Worm (Caenorhabditis elegans) whole organism, L2 larva: Measurements from ENCODE around the gene nspc-12.

Source experiments
- C34F6.9 ChIP-seq: fragments of 150-350 bp; optimal IDR thresholded peaks from 2 replicates; lab custom pipeline; 2014; ENCODE audit warnings: missing biosample characterization, missing genetic modification characterization
- F13H6.1 ChIP-seq: sonication (generic microtip); optimal IDR thresholded peaks from 2 replicates; lab custom pipeline; 2016; ENCODE audit warnings: missing genetic modification characterization, missing compliant biosample characterization
- R02D3.7 ChIP-seq: fragments of 150-350 bp; optimal IDR thresholded peaks from 2 replicates; lab custom pipeline; 2014; ENCODE audit warnings: missing biosample characterization, missing genetic modification characterization
- Y55F3AM.14 ChIP-seq: fragments of 200-800 bp; sonication (Bioruptor generic); optimal IDR thresholded peaks from 2 replicates; lab custom pipeline; 2018; ENCODE audit warnings: mild to moderate bottlenecking, missing genetic modification characterization, missing compliant biosample characterization
- aly-2 ChIP-seq: fragments of 150-350 bp; optimal IDR thresholded peaks from 2 replicates; lab custom pipeline; 2014; ENCODE audit warnings: missing biosample characterization, missing genetic modification characterization
- ama-1 ChIP-seq: fragments of 150-350 bp; optimal IDR thresholded peaks from 2 replicates; lab custom pipeline; 2018; ENCODE audit warnings: inconsistent platforms
- blmp-1 ChIP-seq: sonication (generic microtip); optimal IDR thresholded peaks from 2 replicates; lab custom pipeline; 2017; ENCODE audit warnings: missing genetic modification characterization, mild to moderate bottlenecking, missing compliant biosample characterization, antibody characterized with exemption, moderate library complexity; ENCODE audit not compliant: insufficient read depth
- ceh-16 ChIP-seq: fragments of 150-350 bp; optimal IDR thresholded peaks from 2 replicates; lab custom pipeline; 2014; ENCODE audit warnings: missing biosample characterization, missing genetic modification characterization
- ceh-82 ChIP-seq: fragments of 150-350 bp; optimal IDR thresholded peaks from 2 replicates; lab custom pipeline; 2014; ENCODE audit warnings: missing biosample characterization, missing genetic modification characterization
- crh-2 ChIP-seq: sonication (generic microtip); optimal IDR thresholded peaks from 2 replicates; lab custom pipeline; 2017; ENCODE audit warnings: missing biosample characterization, missing genetic modification characterization
- egl-27 ChIP-seq: sonication (generic microtip); optimal IDR thresholded peaks from 3 replicates; lab custom pipeline; 2017; ENCODE audit warnings: missing biosample characterization, missing genetic modification reagents, missing genetic modification characterization
- elt-3 ChIP-seq: sonication (generic microtip); optimal IDR thresholded peaks from 2 replicates; lab custom pipeline; 2017; ENCODE audit warnings: missing biosample characterization, missing genetic modification characterization
- fos-1 ChIP-seq: fragments of 150-350 bp; optimal IDR thresholded peaks from 2 replicates; lab custom pipeline; 2014; ENCODE audit warnings: missing biosample characterization, missing genetic modification characterization
- gmeb-1 ChIP-seq: fragments of 150-350 bp; optimal IDR thresholded peaks from 2 replicates; lab custom pipeline; 2014; ENCODE audit warnings: missing biosample characterization, missing genetic modification characterization
- lin-13 ChIP-seq: fragments of 150-350 bp; optimal IDR thresholded peaks from 2 replicates; lab custom pipeline; 2014; ENCODE audit warnings: missing biosample characterization, missing genetic modification reagents, missing genetic modification characterization
- lin-39 ChIP-seq: fragments of 150-350 bp; optimal IDR thresholded peaks from 2 replicates; lab custom pipeline; 2014; ENCODE audit warnings: missing biosample characterization, missing genetic modification reagents, missing genetic modification characterization
- mab-5 ChIP-seq: fragments of 150-350 bp; optimal IDR thresholded peaks from 2 replicates; lab custom pipeline; 2014; ENCODE audit warnings: missing biosample characterization, missing genetic modification characterization
- mdl-1 ChIP-seq, 2 experiments: fragments of 150-350 bp in 1 of 2; sonication (generic microtip) in 1 of 2; optimal IDR thresholded peaks; 2 replicates each; lab custom pipeline; 2017; ENCODE audit warnings: missing biosample characterization in 2 of 2, missing genetic modification characterization in 2 of 2
- nhr-10 ChIP-seq: sonication (generic microtip); optimal IDR thresholded peaks from 2 replicates; lab custom pipeline; 2017; ENCODE audit warnings: missing biosample characterization, missing genetic modification characterization
- nhr-11 ChIP-seq: fragments of 150-350 bp; optimal IDR thresholded peaks from 2 replicates; lab custom pipeline; 2014; ENCODE audit warnings: missing biosample characterization, missing genetic modification characterization
- nhr-12 ChIP-seq: fragments of 150-350 bp; optimal IDR thresholded peaks from 2 replicates; lab custom pipeline; 2014; ENCODE audit warnings: missing biosample characterization, missing genetic modification characterization
- nhr-129 ChIP-seq: fragments of 150-350 bp; optimal IDR thresholded peaks from 2 replicates; lab custom pipeline; 2014; ENCODE audit warnings: missing biosample characterization, missing genetic modification characterization
- nhr-23 ChIP-seq: fragments of 150-350 bp; optimal IDR thresholded peaks from 2 replicates; lab custom pipeline; 2014; ENCODE audit warnings: missing biosample characterization, missing genetic modification reagents, missing genetic modification characterization
- nhr-25 ChIP-seq: fragments of 150-350 bp; sonication (generic microtip); optimal IDR thresholded peaks from 3 replicates; lab custom pipeline; 2014; ENCODE audit warnings: missing biosample characterization, missing genetic modification characterization
- peb-1 ChIP-seq: fragments of 150-350 bp; optimal IDR thresholded peaks from 2 replicates; lab custom pipeline; 2014; ENCODE audit warnings: missing biosample characterization, missing genetic modification characterization
- sem-4 ChIP-seq: fragments of 150-350 bp; optimal IDR thresholded peaks from 2 replicates; lab custom pipeline; 2014; ENCODE audit warnings: missing biosample characterization, missing genetic modification reagents, missing genetic modification characterization
- skn-1 ChIP-seq: sonication (generic microtip); optimal IDR thresholded peaks from 2 replicates; lab custom pipeline; 2017; ENCODE audit warnings: missing biosample characterization, missing genetic modification characterization
- sma-3 ChIP-seq: sonication (generic microtip); optimal IDR thresholded peaks from 2 replicates; lab custom pipeline; 2016; ENCODE audit warnings: missing genetic modification reagents, missing genetic modification characterization, missing compliant biosample characterization
- sma-9 ChIP-seq, 2 experiments: fragments of 150-350 bp in 1 of 2; sonication (generic microtip) in 1 of 2; optimal IDR thresholded peaks; 2 replicates each; lab custom pipeline; 2014 to 2016; ENCODE audit warnings: missing genetic modification characterization in 2 of 2, mild to moderate bottlenecking in 1 of 2, missing biosample characterization in 1 of 2, missing compliant biosample characterization in 1 of 2, missing genetic modification reagents in 1 of 2, moderate library complexity in 1 of 2
- snpc-4 ChIP-seq: fragments of 150-350 bp; optimal IDR thresholded peaks from 2 replicates; lab custom pipeline; 2014; ENCODE audit warnings: missing biosample characterization, missing genetic modification characterization
- unc-39 ChIP-seq: fragments of 150-350 bp; optimal IDR thresholded peaks from 2 replicates; lab custom pipeline; 2014; ENCODE audit warnings: missing biosample characterization, missing genetic modification characterization
- unc-55 ChIP-seq: fragments of 150-350 bp; sonication (generic microtip); optimal IDR thresholded peaks from 3 replicates; lab custom pipeline; 2014; ENCODE audit warnings: missing biosample characterization, missing genetic modification reagents, missing genetic modification characterization
- unc-62 ChIP-seq: fragments of 150-350 bp; optimal IDR thresholded peaks from 2 replicates; lab custom pipeline; 2014; ENCODE audit warnings: missing biosample characterization, missing genetic modification reagents, missing genetic modification characterization
- zag-1 ChIP-seq: fragments of 150-350 bp; optimal IDR thresholded peaks from 2 replicates; lab custom pipeline; 2014; ENCODE audit warnings: missing biosample characterization, missing genetic modification characterization
- ztf-11 ChIP-seq: sonication (generic microtip); optimal IDR thresholded peaks from 2 replicates; lab custom pipeline; 2017; ENCODE audit warnings: missing biosample characterization, missing genetic modification characterization
- ztf-4 ChIP-seq: fragments of 150-350 bp; optimal IDR thresholded peaks from 2 replicates; lab custom pipeline; 2014; ENCODE audit warnings: missing biosample characterization, missing genetic modification characterization

Gene nspc-12

DNA sequence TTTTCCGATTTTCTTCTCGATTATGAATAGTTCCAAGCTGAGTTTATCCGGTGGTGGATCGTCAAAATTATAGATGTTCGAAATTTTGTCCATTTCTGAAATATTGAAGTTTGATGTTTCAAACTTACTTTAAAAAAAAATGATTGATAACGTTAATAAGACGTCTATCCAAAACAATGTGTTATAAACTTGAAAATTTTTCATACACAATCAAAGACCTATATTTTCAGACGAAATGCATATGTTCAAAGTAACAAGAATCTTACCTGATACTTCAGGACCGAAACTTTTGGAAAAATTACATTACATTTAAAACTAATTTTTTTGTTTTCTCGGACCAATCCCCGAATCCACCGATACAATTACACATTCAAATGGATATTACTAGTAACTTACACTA lies 34.9 kb upstream of the nspc-12 start, which contains the start of gene nekl-3:
Gene nekl-3 (minus strand): TSS at position 101 of the 400 bp plus-strand sequence.
- TF ChIP-seq ceh-82 (tag; lab: Kevin White, UChicago) (no peak), F13H6.1 (tag; lab: Kevin White, UChicago) (no peak), peb-1 (no peak), ama-1 (lab: Kevin White, UChicago) (no peak), R02D3.7 (no peak), nhr-10 (tag; lab: Kevin White, UChicago) (no peak), skn-1 (no peak), sma-3 (no peak), unc-62 (no peak), blmp-1 (no peak)

DNA sequence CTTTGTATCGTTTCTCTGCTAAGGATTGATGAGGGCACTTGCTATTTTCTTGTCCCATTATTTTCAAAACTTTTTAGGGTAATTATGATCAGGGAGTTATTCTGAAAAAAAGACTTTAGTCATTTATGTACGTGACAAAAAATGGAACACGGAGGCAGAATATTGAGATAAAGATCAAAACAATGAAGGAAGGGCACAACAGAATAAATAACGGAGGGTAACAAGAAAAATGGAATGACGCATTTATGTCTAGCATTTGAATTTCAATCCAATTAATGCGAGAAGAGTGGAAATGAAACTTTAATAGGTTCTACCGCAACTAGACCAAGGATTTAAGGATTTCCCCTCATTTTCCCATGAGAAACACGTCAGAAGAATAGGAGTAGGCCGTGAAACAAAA lies 21.8 kb upstream of the nspc-12 start, which contains the start of gene glb-13:
Gene glb-13 (minus strand): TSS at position 101 of the 400 bp plus-strand sequence.
- no peak for TF ChIP-seq peb-1
- no peak for TF ChIP-seq egl-27 (tag; lab: Kevin White, UChicago)
- no peak for TF ChIP-seq unc-39 (tag; lab: Kevin White, UChicago)
- TF ChIP-seq ztf-11: no peak
- TF ChIP-seq nhr-129: no peak
- no peak for TF ChIP-seq snpc-4 (tag; lab: Kevin White, UChicago)
- no peak for TF ChIP-seq sem-4 (tag; lab: Kevin White, UChicago)
- TF ChIP-seq F13H6.1 (tag; lab: Kevin White, UChicago): no peak
- no peak for TF ChIP-seq nhr-11 (tag; lab: Kevin White, UChicago)
- TF ChIP-seq C34F6.9 (tag; lab: Kevin White, UChicago): no peak

ce11 chrX:12375783-12376182 lies 19.3 kb upstream of the nspc-12 start:
- TF ChIP-seq gmeb-1 (no peak), unc-62 (no peak), lin-39 (tag; lab: Kevin White, UChicago) (no peak), ztf-11 (no peak), fos-1 (tag; lab: Kevin White, UChicago) (no peak), ceh-82 (tag; lab: Kevin White, UChicago) (no peak), nhr-25 (tag; lab: Kevin White, UChicago) (no peak)

ce11 chrX:12371321-12371720 lies 14.8 kb upstream of the nspc-12 start, which contains the start of gene rif-1.2:
TSS of gene rif-1.2 (minus strand) at chrX:12371421.
- TF ChIP-seq sem-4 (tag; lab: Kevin White, UChicago) (no peak), unc-55 (GFP tag; lab: Kevin White, UChicago) (no peak), lin-39 (tag; lab: Kevin White, UChicago) (no peak), Y55F3AM.14 (GFP tag; lab: Kevin White, UChicago) (no peak), nhr-23 (tag; lab: Kevin White, UChicago) (no peak), mdl-1 (tag; optimal IDR thresholded peaks at IDR 0.05; lab: Kevin White, UChicago) (no peak), snpc-4 (tag; lab: Kevin White, UChicago) (no peak), R02D3.7 (no peak), nhr-12 (tag; lab: Kevin White, UChicago) (no peak), elt-3 (no peak), nhr-10 (tag; lab: Kevin White, UChicago) (no peak), crh-2 (tag; lab: Kevin White, UChicago) (no peak), ztf-4 (no peak)
- TF ChIP-seq, all 48 proteins: peak for 0

DNA sequence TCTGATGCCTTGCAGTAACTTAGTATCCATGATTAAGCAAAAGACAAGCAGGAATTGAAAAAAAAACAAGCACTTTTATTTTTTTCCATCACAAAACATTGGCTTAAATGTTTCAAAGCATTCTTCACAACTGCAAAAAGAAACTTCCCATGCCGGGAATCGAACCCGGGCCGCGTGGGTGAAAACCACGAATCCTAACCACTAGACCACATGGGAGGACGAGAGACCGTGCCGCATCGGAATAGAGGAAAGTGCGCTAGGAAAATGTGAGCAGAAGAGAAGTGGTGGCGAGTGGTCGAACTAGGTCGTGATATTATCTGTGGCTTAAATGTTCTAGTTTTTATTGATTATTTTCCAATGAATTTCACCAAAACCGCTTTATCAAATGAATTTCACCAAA lies 11.0 kb upstream of the nspc-12 start:
- no peak for TF ChIP-seq mab-5
- peak; percentile 24 for TF ChIP-seq fos-1 (tag; lab: Kevin White, UChicago)
- peak in 1 of 2 experiments; percentile 41 for TF ChIP-seq mdl-1 (tag; optimal IDR thresholded peaks at IDR 0.05; lab: Kevin White, UChicago)
- peak; percentile 51 for TF ChIP-seq sma-9 (GFP tag; optimal IDR thresholded peaks at IDR 0.05; lab: Kevin White, UChicago)
- no peak for TF ChIP-seq sma-9 (tag; optimal IDR thresholded peaks at IDR 0.05; lab: Kevin White, UChicago)
- peak; percentile 9 for TF ChIP-seq F13H6.1 (tag; lab: Kevin White, UChicago)
- TF ChIP-seq crh-2 (tag; lab: Kevin White, UChicago): peak; percentile 49
- TF ChIP-seq C34F6.9 (tag; lab: Kevin White, UChicago): peak; percentile 36
- peak; percentile 76 for TF ChIP-seq nhr-129
- TF ChIP-seq unc-55 (GFP tag; lab: Kevin White, UChicago): peak; percentile 56
- no peak for TF ChIP-seq unc-39 (tag; lab: Kevin White, UChicago)
- TF ChIP-seq aly-2 (tag; lab: Kevin White, UChicago): no peak
- TF ChIP-seq lin-13 (GFP tag; lab: Kevin White, UChicago): no peak
- TF ChIP-seq zag-1 (tag; lab: Kevin White, UChicago): peak; percentile 35
- TF ChIP-seq ceh-16 (tag; lab: Kevin White, UChicago): no peak
